Worm (Caenorhabditis elegans) whole organism, young adult: Measurements from ENCODE around the gene C03B1.6.

ENCODE experiments used
- B0019.2 ChIP-seq: fragments of 200-800 bp; sonication (Bioruptor generic); conservative IDR thresholded peaks from 2 replicates; pipeline ENCODE4 v1.3.6; 2022; ENCODE audit warnings: missing genetic modification reagents, missing genetic modification characterization, missing compliant biosample characterization
- B0035.1 ChIP-seq: sonication (generic microtip); optimal IDR thresholded peaks from 2 replicates; lab custom pipeline; 2016; ENCODE audit warnings: missing genetic modification characterization, mild to moderate bottlenecking, missing compliant biosample characterization, missing genotype, missing genetic modification reagents
- C17E4.6 ChIP-seq: fragments of 200-800 bp; sonication (Bioruptor generic); IDR thresholded peaks from 2 replicates; pipeline ENCODE4 v1.3.6; 2022; ENCODE audit warnings: missing genetic modification reagents, missing genetic modification characterization, missing compliant biosample characterization
- F39B2.1 ChIP-seq: fragments of 200-800 bp; sonication (Bioruptor generic); IDR thresholded peaks from 2 replicates; pipeline ENCODE4 v1.3.6; 2022; ENCODE audit warnings: missing genetic modification reagents, missing genetic modification characterization, missing compliant biosample characterization
- F57C9.4 ChIP-seq: sonication (generic microtip); optimal IDR thresholded peaks from 2 replicates; lab custom pipeline; 2017; ENCODE audit warnings: mild to moderate bottlenecking, missing genetic modification characterization, missing compliant biosample characterization
- K11D2.4 ChIP-seq: fragments of 200-800 bp; sonication (Bioruptor generic); IDR thresholded peaks from 2 replicates; pipeline ENCODE4 v1.3.6; 2022; ENCODE audit warnings: missing genetic modification reagents, missing genetic modification characterization, missing compliant biosample characterization
- ama-1 ChIP-seq, 3 experiments: fragments of 150-350 bp in 1 of 3; sonication (generic microtip) in 2 of 3; optimal IDR thresholded peaks; 2 replicates each; lab custom pipeline; 2014 to 2018; ENCODE audit warnings: missing biosample characterization in 2 of 3, missing genetic modification characterization in 2 of 3, missing genetic modification reagents in 2 of 3
- cebp-1 ChIP-seq, 2 experiments: fragments of 200-800 bp in 1 of 2; sonication (Bioruptor generic) in 1 of 2; sonication (generic microtip) in 1 of 2; IDR thresholded peaks in 1 of 2; optimal IDR thresholded peaks in 1 of 2; 2 replicates each; pipeline versions ENCODE4 v1.3.6 to Lab custom; 2017 to 2022; ENCODE audit warnings: missing compliant biosample characterization in 2 of 2, missing genetic modification characterization in 2 of 2, mild to moderate bottlenecking in 1 of 2, missing genetic modification reagents in 1 of 2, moderate library complexity in 1 of 2
- ceh-27 ChIP-seq: fragments of 200-800 bp; sonication (Bioruptor generic); optimal IDR thresholded peaks from 2 replicates; lab custom pipeline; 2018; ENCODE audit warnings: mild to moderate bottlenecking, missing genetic modification characterization, moderate library complexity, missing compliant biosample characterization
- ceh-58 ChIP-seq: fragments of 200-800 bp; sonication (Bioruptor generic); IDR thresholded peaks from 2 replicates; pipeline ENCODE4 v1.3.6; 2022; ENCODE audit warnings: missing genetic modification characterization, missing compliant biosample characterization
- ceh-79 ChIP-seq: sonication (generic microtip); optimal IDR thresholded peaks from 2 replicates; lab custom pipeline; 2017; ENCODE audit warnings: mild to moderate bottlenecking, missing genetic modification characterization, missing compliant biosample characterization
- ceh-91 ChIP-seq: fragments of 200-800 bp; sonication (Bioruptor generic); IDR thresholded peaks from 2 replicates; pipeline ENCODE4 v1.3.6; 2022; ENCODE audit warnings: missing genetic modification reagents, missing genetic modification characterization, missing compliant biosample characterization
- dox-1 ChIP-seq: fragments of 200-800 bp; sonication (Bioruptor generic); IDR thresholded peaks from 2 replicates; pipeline ENCODE4 v1.3.6; 2022; ENCODE audit warnings: missing genetic modification reagents, missing genetic modification characterization, missing compliant biosample characterization
- ets-4 ChIP-seq: fragments of 200-800 bp; sonication (Bioruptor generic); optimal IDR thresholded peaks from 2 replicates; lab custom pipeline; 2018; ENCODE audit warnings: mild to moderate bottlenecking, missing genetic modification characterization, missing compliant biosample characterization
- gei-17 ChIP-seq: fragments of 200-800 bp; sonication (Bioruptor generic); optimal IDR thresholded peaks from 2 replicates; lab custom pipeline; 2018; ENCODE audit warnings: mild to moderate bottlenecking, missing genetic modification characterization, missing compliant biosample characterization
- hmg-20 ChIP-seq: fragments of 200-800 bp; sonication (Bioruptor generic); IDR thresholded peaks from 2 replicates; pipeline ENCODE4 v1.3.6; 2022; ENCODE audit warnings: missing genetic modification reagents, missing genetic modification characterization, missing compliant biosample characterization
- hsf-1 ChIP-seq: fragments of 200-800 bp; sonication (Bioruptor generic); IDR thresholded peaks from 2 replicates; pipeline ENCODE4 v1.3.6; 2022; ENCODE audit warnings: missing genetic modification reagents, missing genetic modification characterization, missing compliant biosample characterization
- lin-54 ChIP-seq: fragments of 200-800 bp; sonication (Bioruptor generic); optimal IDR thresholded peaks from 2 replicates; lab custom pipeline; 2018; ENCODE audit warnings: mild to moderate bottlenecking, missing genetic modification characterization, missing compliant biosample characterization
- lsl-1 ChIP-seq: fragments of 200-800 bp; sonication (Bioruptor generic); optimal IDR thresholded peaks from 2 replicates; lab custom pipeline; 2018; ENCODE audit warnings: mild to moderate bottlenecking, missing genetic modification characterization, moderate library complexity, missing compliant biosample characterization
- nfya-1 ChIP-seq: sonication (generic microtip); optimal IDR thresholded peaks from 2 replicates; lab custom pipeline; 2017; ENCODE audit warnings: antibody characterized with exemption, missing compliant biosample characterization, missing genetic modification characterization, borderline replicate concordance; ENCODE audit not compliant: insufficient read depth
- nfya-2 ChIP-seq: fragments of 200-800 bp; sonication (Bioruptor generic); IDR thresholded peaks from 2 replicates; pipeline ENCODE4 v1.3.6; 2022; ENCODE audit warnings: missing genetic modification reagents, missing genetic modification characterization, missing compliant biosample characterization
- pha-4 ChIP-seq: fragments of 150-350 bp; sonication (generic microtip); optimal IDR thresholded peaks from 2 replicates; lab custom pipeline; 2014; ENCODE audit warnings: missing biosample characterization, missing genetic modification reagents, missing genetic modification characterization
- rcor-1 ChIP-seq: fragments of 200-800 bp; sonication (Bioruptor generic); IDR thresholded peaks from 2 replicates; pipeline ENCODE4 v1.3.6; 2022; ENCODE audit warnings: missing genetic modification reagents, missing genetic modification characterization, missing compliant biosample characterization
- rpc-1 ChIP-seq, 2 experiments: fragments of 150-350 bp in 1 of 2; sonication (generic microtip) in 1 of 2; optimal IDR thresholded peaks; 2 replicates each; lab custom pipeline; 2014 to 2018; ENCODE audit warnings: missing biosample characterization in 1 of 2, missing genetic modification characterization in 1 of 2, missing genetic modification reagents in 1 of 2, missing genotype in 1 of 2
- sea-2 ChIP-seq: fragments of 200-800 bp; sonication (Bioruptor generic); IDR thresholded peaks from 2 replicates; pipeline ENCODE4 v1.3.6; 2022; ENCODE audit warnings: missing genetic modification characterization, missing compliant biosample characterization
- snpc-1.3 ChIP-seq: sonication (generic microtip); optimal IDR thresholded peaks from 2 replicates; lab custom pipeline; 2017; ENCODE audit warnings: missing genetic modification characterization, mild to moderate bottlenecking, missing compliant biosample characterization, antibody characterized with exemption, moderate library complexity, missing genotype, missing genetic modification reagents; ENCODE audit not compliant: insufficient read depth
- snpc-3.4 ChIP-seq: sonication (generic microtip); optimal IDR thresholded peaks from 2 replicates; lab custom pipeline; 2017; ENCODE audit warnings: missing genetic modification characterization, mild to moderate bottlenecking, missing compliant biosample characterization, antibody characterized with exemption, moderate library complexity, missing genotype, missing genetic modification reagents
- tbx-9 ChIP-seq: sonication (generic microtip); optimal IDR thresholded peaks from 2 replicates; lab custom pipeline; 2016; ENCODE audit warnings: borderline replicate concordance, missing genetic modification characterization, inconsistent platforms, missing compliant biosample characterization
- tlf-1 ChIP-seq: fragments of 200-800 bp; sonication (Bioruptor generic); optimal IDR thresholded peaks from 2 replicates; lab custom pipeline; 2018; ENCODE audit warnings: mild to moderate bottlenecking, missing genetic modification characterization, missing compliant biosample characterization
- unc-130 ChIP-seq: sonication (generic microtip); optimal IDR thresholded peaks from 2 replicates; lab custom pipeline; 2016; ENCODE audit warnings: missing genetic modification reagents, missing genetic modification characterization, missing compliant biosample characterization
- zfh-2 ChIP-seq: fragments of 200-800 bp; sonication (Bioruptor generic); conservative IDR thresholded peaks from 2 replicates; pipeline ENCODE4 v1.3.6; 2022; ENCODE audit warnings: missing genetic modification reagents, missing genetic modification characterization, missing compliant biosample characterization
- ztf-26 ChIP-seq: sonication (generic microtip); optimal IDR thresholded peaks from 2 replicates; lab custom pipeline; 2017; ENCODE audit warnings: missing genetic modification characterization, missing compliant biosample characterization
- ztf-3 ChIP-seq: fragments of 200-800 bp; sonication (Bioruptor generic); optimal IDR thresholded peaks from 2 replicates; lab custom pipeline; 2018; ENCODE audit warnings: mild to moderate bottlenecking, missing genetic modification characterization, missing compliant biosample characterization
- ztf-6 ChIP-seq: fragments of 200-800 bp; sonication (Bioruptor generic); IDR thresholded peaks from 2 replicates; pipeline ENCODE4 v1.3.6; 2022; ENCODE audit warnings: missing genetic modification reagents, missing genetic modification characterization, missing compliant biosample characterization

The C03B1.6 gene

DNA sequence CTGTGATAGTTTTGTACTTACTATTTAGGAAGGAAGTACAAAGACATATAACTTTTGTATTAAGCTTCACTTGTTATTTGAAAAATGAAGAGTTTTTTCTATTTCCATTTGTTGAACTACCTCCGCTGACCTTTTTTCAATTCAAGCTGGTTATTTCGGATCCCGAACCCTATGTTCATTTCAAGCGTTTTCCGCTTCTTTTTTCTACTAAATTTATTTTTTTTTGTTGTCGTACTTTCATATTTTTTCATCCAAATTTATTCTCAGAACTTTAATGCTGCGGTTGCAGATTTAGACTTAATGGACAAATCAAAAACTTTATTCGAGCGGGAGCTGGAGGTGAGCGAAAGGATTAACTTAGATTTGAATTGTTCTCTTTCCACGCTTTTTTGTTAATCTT is at the start of gene C03B1.6:
Gene C03B1.6 (plus strand): TSS at position 301 of the 400 bp plus-strand sequence.
- TF ChIP-seq ztf-26 (tag; lab: Kevin White, UChicago) = no peak
- no peak for TF ChIP-seq B0019.2 (GFP tag; lab: Robert Waterston, UW)
- no peak for TF ChIP-seq lsl-1 (GFP tag; lab: Kevin White, UChicago)
- TF ChIP-seq lin-54 (GFP tag; lab: Kevin White, UChicago) = no peak
- TF ChIP-seq gei-17 (GFP tag; lab: Kevin White, UChicago) = no peak
- no peak for TF ChIP-seq ceh-91 (GFP tag; lab: Robert Waterston, UW)
- TF ChIP-seq tlf-1 (GFP tag; lab: Kevin White, UChicago) = no peak
- TF ChIP-seq ama-1 (optimal IDR thresholded peaks at IDR 0.05; lab: Kevin White, UChicago) = no peak
- no peak for TF ChIP-seq ama-1 (GFP tag; optimal IDR thresholded peaks at IDR 0.05; lab: Kevin White, UChicago)
- TF ChIP-seq nfya-2 = no peak
- TF ChIP-seq snpc-1.3 (tag; lab: Kevin White, UChicago) = no peak
- TF ChIP-seq ets-4 (GFP tag; lab: Kevin White, UChicago) = no peak
- TF ChIP-seq rcor-1 (GFP tag; lab: Robert Waterston, UW) = no peak
- no peak for TF ChIP-seq ceh-27 (GFP tag; lab: Kevin White, UChicago)
- no peak for TF ChIP-seq nfya-1 (tag; lab: Kevin White, UChicago)

ce11 chrX:6311391-6311790 is 38.7 kb upstream of the C03B1.6 start, which contains the start of gene npr-38:
Gene npr-38, plus strand, starts transcription at chrX:6311691.
- TF ChIP-seq ama-1 (optimal IDR thresholded peaks at IDR 0.05; lab: Kevin White, UChicago) (no peak), ama-1 (GFP tag; optimal IDR thresholded peaks at IDR 0.05; lab: Kevin White, UChicago) (no peak), ceh-79 (tag; lab: Kevin White, UChicago) (no peak), snpc-3.4 (tag; lab: Kevin White, UChicago) (no peak)

ce11 chrX:6318803-6319202 is 31.3 kb upstream of the C03B1.6 start:
- no peak for TF ChIP-seq F57C9.4
- TF ChIP-seq zfh-2 (GFP tag; lab: Robert Waterston, UW) = no peak
- TF ChIP-seq ztf-3 (GFP tag; lab: Kevin White, UChicago) = no peak

DNA sequence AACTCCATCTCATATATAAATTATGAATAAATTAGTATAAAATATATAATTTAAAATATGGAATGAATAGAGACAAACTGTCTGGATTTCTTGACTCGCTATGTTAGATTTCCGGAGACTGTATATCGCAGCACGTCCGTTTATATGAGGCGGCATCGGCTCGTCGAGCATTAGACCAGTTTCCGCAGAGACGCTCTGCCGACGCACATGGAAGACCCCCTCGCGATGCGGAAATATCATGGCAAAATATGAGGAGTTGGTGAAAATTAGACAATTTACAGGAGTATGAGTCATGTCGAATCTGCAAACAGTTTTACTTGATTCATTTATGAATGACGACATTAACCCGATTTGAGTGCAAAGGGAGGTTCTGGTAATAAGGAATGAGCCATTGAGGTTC is 30.6 kb upstream of the C03B1.6 start, which contains the start of gene chtb-3:
Gene chtb-3 (minus strand): TSS at position 101 of the 400 bp plus-strand sequence.
- TF ChIP-seq ztf-6 (no peak), sea-2 (no peak), zfh-2 (GFP tag; lab: Robert Waterston, UW) (no peak), tbx-9 (no peak), unc-130 (GFP tag; lab: Kevin White, UChicago) (no peak), hmg-20 (GFP tag; lab: Robert Waterston, UW) (no peak), F39B2.1 (GFP tag; lab: Robert Waterston, UW) (no peak), pha-4 (tag; lab: Kevin White, UChicago) (no peak)

DNA sequence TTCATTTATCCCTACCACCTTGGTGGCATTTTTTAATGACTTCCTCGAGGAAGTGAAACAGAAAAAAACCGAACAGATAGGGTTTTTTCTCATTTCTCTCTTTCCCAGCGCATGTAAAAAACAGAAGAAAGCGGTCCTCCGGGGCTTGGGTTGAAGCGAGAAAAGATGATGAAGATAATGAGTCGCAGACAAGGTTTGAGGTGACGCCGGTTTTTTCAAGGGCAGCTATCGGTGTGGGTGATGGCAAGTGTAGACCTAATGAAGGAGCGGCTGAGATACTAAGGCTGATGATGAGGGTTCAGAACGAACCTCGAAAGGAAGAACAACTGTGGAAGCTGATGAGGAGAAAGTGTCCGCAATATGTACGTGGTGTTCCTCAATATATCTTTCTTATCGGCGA is 29.2 kb upstream of the C03B1.6 start:
- no peak for TF ChIP-seq B0035.1
- 0 out of 2 replicates have a peak, but pooled peaks have one; percentile 17 for TF ChIP-seq hsf-1 (GFP tag; lab: Robert Waterston, UW)

ce11 chrX:6321380-6321779 is 28.7 kb upstream of the C03B1.6 start:
- TF ChIP-seq lsl-1 (GFP tag; lab: Kevin White, UChicago) (no peak), ceh-91 (GFP tag; lab: Robert Waterston, UW) (no peak), lin-54 (GFP tag; lab: Kevin White, UChicago) (no peak), rpc-1 (optimal IDR thresholded peaks at IDR 0.05; lab: Kevin White, UChicago) (no peak), rpc-1 (tag; optimal IDR thresholded peaks at IDR 0.05; lab: Kevin White, UChicago) (no peak), dox-1 (GFP tag; lab: Robert Waterston, UW) (no peak), ztf-6 (no peak), ceh-58 (GFP tag; lab: Robert Waterston, UW) (no peak), K11D2.4 (GFP tag; lab: Robert Waterston, UW) (no peak), C17E4.6 (GFP tag; lab: Robert Waterston, UW) (no peak), sea-2 (no peak), gei-17 (GFP tag; lab: Kevin White, UChicago) (no peak), cebp-1 (GFP tag; IDR thresholded peaks at IDR 0.05; lab: Robert Waterston, UW) (no peak), cebp-1 (tag; optimal IDR thresholded peaks at IDR 0.05; lab: Kevin White, UChicago) (no peak)
